Fruit fly (Drosophila melanogaster) whole organism, embryonic: ENCODE measurements around the gene mask.

Experiments
- Ada2b ChIP-seq: fragments of 200-800 bp; sonication (Bioruptor generic); IDR thresholded peaks from 2 replicates; pipeline ENCODE4 v1.3.6; 2022; ENCODE audit warnings: missing biosample characterization, missing genetic modification characterization
- Aef1 ChIP-seq: fragments of 200-800 bp; sonication (Bioruptor generic); IDR thresholded peaks from 3 replicates; pipeline ENCODE4 v1.3.6; 2022; ENCODE audit warnings: missing biosample characterization, missing genetic modification characterization
- Antp ChIP-seq: fragments of 200-800 bp; sonication (Bioruptor generic); optimal IDR thresholded peaks from 3 replicates; lab custom pipeline; 2016; ENCODE audit warnings: missing biosample characterization, missing genetic modification characterization
- CG10321 ChIP-seq: fragments of 200-800 bp; sonication (Bioruptor generic); IDR thresholded peaks from 2 replicates; pipeline ENCODE4 v1.3.6; 2022; ENCODE audit warnings: missing biosample characterization, missing genetic modification characterization
- CG11085 ChIP-seq: fragments of 200-800 bp; sonication (Bioruptor generic); IDR thresholded peaks from 2 replicates; pipeline ENCODE4 v1.3.6; 2022; ENCODE audit warnings: missing biosample characterization, missing genetic modification characterization
- CG12219 ChIP-seq: fragments of 200-800 bp; sonication (Bioruptor generic); optimal IDR thresholded peaks from 3 replicates; lab custom pipeline; 2018; ENCODE audit warnings: missing biosample characterization, mild to moderate bottlenecking, missing genetic modification characterization
- CG12659 ChIP-seq: fragments of 200-800 bp; sonication (Bioruptor generic); optimal IDR thresholded peaks from 3 replicates; lab custom pipeline; 2017; ENCODE audit warnings: mild to moderate bottlenecking, missing biosample characterization, missing genetic modification reagents, missing genetic modification characterization
- CG14050 ChIP-seq: fragments of 200-800 bp; sonication (Bioruptor generic); IDR thresholded peaks from 3 replicates; pipeline ENCODE4 v1.3.6; 2022; ENCODE audit warnings: missing biosample characterization, missing genetic modification characterization
- CG14441 ChIP-seq: fragments of 200-800 bp; sonication (Bioruptor generic); IDR thresholded peaks from 2 replicates; pipeline ENCODE4 v1.3.6; 2022; ENCODE audit warnings: missing biosample characterization, missing genetic modification characterization
- CG14710 ChIP-seq: fragments of 200-800 bp; sonication (Bioruptor generic); optimal IDR thresholded peaks from 3 replicates; lab custom pipeline; 2019; ENCODE audit warnings: missing biosample characterization, mild to moderate bottlenecking, missing genetic modification characterization, moderate library complexity
- CG15514 ChIP-seq: fragments of 200-800 bp; sonication (Bioruptor generic); optimal IDR thresholded peaks from 3 replicates; lab custom pipeline; 2017; ENCODE audit warnings: missing biosample characterization, missing genetic modification characterization, mild to moderate bottlenecking, moderate library complexity, missing genetic modification reagents
- CG3281 ChIP-seq: fragments of 200-800 bp; sonication (Bioruptor generic); optimal IDR thresholded peaks from 3 replicates; lab custom pipeline; 2017; ENCODE audit warnings: missing biosample characterization, mild to moderate bottlenecking, missing genetic modification characterization
- CG33557 ChIP-seq: fragments of 200-800 bp; sonication (Bioruptor generic); optimal IDR thresholded peaks from 2 replicates; lab custom pipeline; 2019; ENCODE audit warnings: missing biosample characterization, mild to moderate bottlenecking, missing genetic modification characterization, moderate library complexity
- CG6175 ChIP-seq: fragments of 200-800 bp; sonication (Bioruptor generic); IDR thresholded peaks from 3 replicates; pipeline ENCODE4 v1.3.6; 2022; ENCODE audit warnings: missing biosample characterization, missing genetic modification characterization
- CG7271 ChIP-seq: fragments of 200-800 bp; sonication (Bioruptor generic); optimal IDR thresholded peaks from 2 replicates; lab custom pipeline; 2018; ENCODE audit warnings: missing biosample characterization, mild to moderate bottlenecking, missing genetic modification characterization, moderate library complexity
- CG7556 ChIP-seq: fragments of 200-800 bp; sonication (Bioruptor generic); optimal IDR thresholded peaks from 2 replicates; lab custom pipeline; 2017; ENCODE audit warnings: missing biosample characterization, mild to moderate bottlenecking, missing genetic modification characterization
- CG9797 ChIP-seq: fragments of 200-800 bp; sonication (Bioruptor generic); optimal IDR thresholded peaks from 3 replicates; lab custom pipeline; 2018; ENCODE audit warnings: missing biosample characterization, mild to moderate bottlenecking, missing genetic modification characterization
- CG9817 ChIP-seq: fragments of 200-800 bp; sonication (Bioruptor generic); optimal IDR thresholded peaks from 2 replicates; lab custom pipeline; 2018; ENCODE audit warnings: missing biosample characterization, mild to moderate bottlenecking, missing genetic modification characterization, moderate library complexity
- CG9932 ChIP-seq: fragments of 200-800 bp; sonication (Bioruptor generic); IDR thresholded peaks from 2 replicates; pipeline ENCODE4 v1.3.6; 2022; ENCODE audit warnings: missing biosample characterization, missing genetic modification characterization
- Dad ChIP-seq: fragments of 200-800 bp; sonication (Bioruptor generic); optimal IDR thresholded peaks from 3 replicates; lab custom pipeline; 2016; ENCODE audit warnings: missing biosample characterization, missing genetic modification characterization
- Dbx ChIP-seq: fragments of 200-800 bp; sonication (Bioruptor generic); IDR thresholded peaks from 3 replicates; pipeline ENCODE4 v1.3.6; 2022; ENCODE audit warnings: missing biosample characterization, missing genetic modification characterization
- Dp ChIP-seq: fragments of 200-800 bp; sonication (Bioruptor generic); optimal IDR thresholded peaks from 2 replicates; lab custom pipeline; 2018; ENCODE audit warnings: missing biosample characterization, mild to moderate bottlenecking, missing genetic modification characterization, moderate library complexity
- Ets65A ChIP-seq: fragments of 200-800 bp; sonication (Bioruptor generic); peaks from one replicate; lab custom pipeline; 2016; ENCODE audit warnings: missing biosample characterization, missing genetic modification characterization
- Fer3 ChIP-seq: fragments of 200-800 bp; sonication (Bioruptor generic); optimal IDR thresholded peaks from 2 replicates; lab custom pipeline; 2018; ENCODE audit warnings: missing biosample characterization, mild to moderate bottlenecking, missing genetic modification characterization, moderate library complexity
- HmgZ ChIP-seq: fragments of 200-800 bp; sonication (Bioruptor generic); optimal IDR thresholded peaks from 2 replicates; lab custom pipeline; 2018; ENCODE audit warnings: missing biosample characterization, mild to moderate bottlenecking, missing genetic modification characterization
- Hmr ChIP-seq: fragments of 200-800 bp; sonication (Bioruptor generic); optimal IDR thresholded peaks from 3 replicates; lab custom pipeline; 2017; ENCODE audit warnings: mild to moderate bottlenecking, missing biosample characterization, missing genetic modification reagents, missing genetic modification characterization
- Hr78 ChIP-seq, 2 experiments: fragments of 200-800 bp in 1 of 2; fragments of >200 bp in 1 of 2; sonication (Bioruptor generic) in 1 of 2; optimal IDR thresholded peaks; 2 replicates each; lab custom pipeline; 2017 to 2019; ENCODE audit warnings: missing biosample characterization in 2 of 2, missing genetic modification characterization in 2 of 2, mild to moderate bottlenecking in 1 of 2, moderate library complexity in 1 of 2
- Lhr ChIP-seq: fragments of 200-800 bp; sonication (Bioruptor generic); optimal IDR thresholded peaks from 3 replicates; lab custom pipeline; 2017; ENCODE audit warnings: mild to moderate bottlenecking, missing biosample characterization, missing genetic modification reagents, missing genetic modification characterization
- Neu2 ChIP-seq: fragments of 200-800 bp; sonication (Bioruptor generic); optimal IDR thresholded peaks from 3 replicates; lab custom pipeline; 2016; ENCODE audit warnings: missing biosample characterization, missing genetic modification characterization, borderline replicate concordance
- Nf-YB ChIP-seq: fragments of 200-800 bp; sonication (Bioruptor generic); optimal IDR thresholded peaks from 3 replicates; lab custom pipeline; 2019; ENCODE audit warnings: missing biosample characterization, mild to moderate bottlenecking, missing genetic modification characterization, moderate library complexity
- Pdp1 ChIP-seq, 2 experiments: fragments of 200-800 bp; sonication (Bioruptor generic); optimal IDR thresholded peaks; 3 replicates each; lab custom pipeline; 2016; ENCODE audit warnings: missing biosample characterization in 2 of 2, missing genetic modification characterization in 2 of 2, mild to moderate bottlenecking in 1 of 2, moderate library complexity in 1 of 2
- Sox102F ChIP-seq: fragments of 200-800 bp; sonication (Bioruptor generic); optimal IDR thresholded peaks from 2 replicates; lab custom pipeline; 2018; ENCODE audit warnings: missing biosample characterization, mild to moderate bottlenecking, missing genetic modification characterization, moderate library complexity
- Sry-β ChIP-seq: fragments of 200-800 bp; sonication (Bioruptor generic); optimal IDR thresholded peaks from 2 replicates; lab custom pipeline; 2018; ENCODE audit warnings: missing biosample characterization, mild to moderate bottlenecking, missing genetic modification characterization, moderate library complexity
- Usf ChIP-seq: fragments of 200-800 bp; sonication (Bioruptor generic); optimal IDR thresholded peaks from 2 replicates; lab custom pipeline; 2017; ENCODE audit warnings: missing genotype, missing biosample characterization, missing genetic modification characterization
- az2 ChIP-seq: fragments of 200-800 bp; sonication (Bioruptor generic); optimal IDR thresholded peaks from 3 replicates; lab custom pipeline; 2016; ENCODE audit warnings: missing biosample characterization, missing genetic modification characterization
- bowl ChIP-seq: fragments of 200-800 bp; sonication (Bioruptor generic); IDR thresholded peaks from 2 replicates; pipeline ENCODE4 v1.3.6; 2022; ENCODE audit warnings: missing biosample characterization, missing genetic modification characterization
- br ChIP-seq: fragments of >200 bp; optimal IDR thresholded peaks from 2 replicates; lab custom pipeline; 2017
- croc ChIP-seq: fragments of 200-800 bp; sonication (Bioruptor generic); conservative IDR thresholded peaks from 3 replicates; pipeline ENCODE4 v1.3.6; 2022; ENCODE audit warnings: missing biosample characterization, missing genetic modification characterization
- dysf ChIP-seq: fragments of 200-800 bp; sonication (Bioruptor generic); IDR thresholded peaks from 3 replicates; pipeline ENCODE4 v1.3.6; 2022; ENCODE audit warnings: missing biosample characterization, missing genetic modification characterization
- ems ChIP-seq: fragments of 200-800 bp; sonication (Bioruptor generic); optimal IDR thresholded peaks from 3 replicates; lab custom pipeline; 2016; ENCODE audit warnings: missing biosample characterization, missing genetic modification characterization
- exex ChIP-seq: fragments of 200-800 bp; sonication (Bioruptor generic); optimal IDR thresholded peaks from 4 replicates; lab custom pipeline; 2018; ENCODE audit warnings: missing biosample characterization, mild to moderate bottlenecking, missing genetic modification characterization, moderate library complexity
- fd102C ChIP-seq: fragments of 200-800 bp; sonication (Bioruptor generic); optimal IDR thresholded peaks from 2 replicates; lab custom pipeline; 2018; ENCODE audit warnings: missing biosample characterization, mild to moderate bottlenecking, missing genetic modification characterization, moderate library complexity
- fd64A ChIP-seq: fragments of 200-800 bp; sonication (Bioruptor generic); optimal IDR thresholded peaks from 3 replicates; lab custom pipeline; 2018; ENCODE audit warnings: missing biosample characterization, mild to moderate bottlenecking, missing genetic modification characterization
- gro ChIP-seq: fragments of 200-800 bp; sonication (Bioruptor generic); optimal IDR thresholded peaks from 2 replicates; lab custom pipeline; 2016; ENCODE audit warnings: missing biosample characterization, missing genetic modification characterization
- hbn ChIP-seq: fragments of 200-800 bp; sonication (Bioruptor generic); IDR thresholded peaks from 2 replicates; pipeline ENCODE4 v1.3.6; 2022; ENCODE audit warnings: missing biosample characterization, missing genetic modification characterization; ENCODE audit not compliant: partially characterized antibody
- her ChIP-seq: fragments of 200-800 bp; sonication (Bioruptor generic); optimal IDR thresholded peaks from 2 replicates; lab custom pipeline; 2016; ENCODE audit warnings: missing biosample characterization, missing genetic modification characterization
- maf-S ChIP-seq: fragments of 200-800 bp; sonication (Bioruptor generic); optimal IDR thresholded peaks from 2 replicates; lab custom pipeline; 2016; ENCODE audit warnings: missing biosample characterization, missing genetic modification characterization
- row ChIP-seq: fragments of 200-800 bp; sonication (Bioruptor generic); IDR thresholded peaks from 3 replicates; pipeline ENCODE4 v1.3.6; 2022; ENCODE audit warnings: missing biosample characterization, missing genetic modification characterization
- sisA ChIP-seq: fragments of 200-800 bp; sonication (Bioruptor generic); IDR thresholded peaks from 2 replicates; pipeline ENCODE4 v1.3.6; 2022; ENCODE audit warnings: missing biosample characterization, missing genetic modification characterization

The mask gene

DNA sequence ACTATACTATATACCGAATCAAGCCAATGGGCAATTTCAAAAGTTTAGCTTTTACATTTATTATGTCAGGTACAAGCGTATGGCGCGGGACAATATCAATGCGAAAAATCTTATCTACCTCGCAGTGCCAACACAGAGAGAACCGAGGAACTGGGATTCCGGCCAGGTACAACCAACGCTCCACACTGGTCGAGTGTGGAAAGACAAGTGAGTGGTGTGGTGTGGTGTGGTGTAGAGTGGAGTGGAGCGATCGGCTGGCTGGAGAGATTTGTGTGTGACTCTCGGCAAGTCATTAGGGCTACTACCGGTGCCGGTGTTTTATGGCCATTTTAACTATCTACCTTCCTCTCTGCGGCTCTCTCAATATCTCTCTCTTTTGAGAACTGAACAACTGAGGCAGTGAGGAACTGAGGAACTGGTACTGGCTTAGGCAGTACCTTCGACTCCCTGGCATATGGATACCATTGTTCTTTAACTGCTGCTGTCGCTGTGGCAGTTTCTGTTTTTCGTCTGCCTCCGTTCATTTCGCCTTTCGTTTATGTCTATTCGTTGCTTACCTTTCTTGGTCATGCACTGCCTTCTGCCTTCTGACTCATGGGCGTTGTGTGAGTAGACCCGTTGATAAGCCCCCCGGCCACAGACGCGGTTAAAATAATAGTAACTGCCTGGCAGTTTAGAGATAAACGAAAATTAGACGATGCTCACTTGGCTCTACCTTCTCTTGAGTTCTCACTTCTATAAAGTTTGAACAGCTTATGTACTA, 29.1 kb downstream of the mask start (continued):
- peak; percentile 84 for TF ChIP-seq fd64A (GFP tag; lab: Kevin White, UChicago)
- peak; percentile 77 for TF ChIP-seq CG11085 (GFP tag; lab: Robert Waterston, UW)
- TF ChIP-seq CG12659: peak; percentile 91
- TF ChIP-seq dysf (GFP tag; lab: Robert Waterston, UW): peak; percentile 87
- peak; percentile 75 for TF ChIP-seq CG14050 (GFP tag; lab: Robert Waterston, UW)
- peak; percentile 71 for TF ChIP-seq Nf-YB (GFP tag; lab: Kevin White, UChicago)
- TF ChIP-seq CG9797: no peak
- peak; percentile 88 for TF ChIP-seq CG9932
- TF ChIP-seq CG15514 (GFP tag; lab: Kevin White, UChicago): peak; percentile 97
- TF ChIP-seq Aef1 (GFP tag; lab: Robert Waterston, UW): peak; percentile 73
- TF ChIP-seq croc (GFP tag; lab: Robert Waterston, UW): peak; percentile 72; the same call in 2 of the 3 replicates
- TF ChIP-seq exex (tag; lab: Kevin White, UChicago): peak; percentile 94
- peak; percentile 68; the same call in 2 of the 3 replicates for TF ChIP-seq CG6175 (GFP tag; lab: Robert Waterston, UW)
- no peak for TF ChIP-seq Dp
- TF ChIP-seq CG10321 (GFP tag; lab: Robert Waterston, UW): peak; percentile 53; the same call in 1 of the 2 replicates
- TF ChIP-seq maf-S (GFP tag; lab: Kevin White, UChicago): peak; percentile 92
- peak; percentile 90 for TF ChIP-seq CG9817 (tag; lab: Kevin White, UChicago)
- TF ChIP-seq CG14441 (GFP tag; lab: Robert Waterston, UW): peak; percentile 83
- peak; percentile 88 for TF ChIP-seq az2 (GFP tag; lab: Kevin White, UChicago)
- peak; percentile 90 for TF ChIP-seq CG3281 (GFP tag; lab: Kevin White, UChicago)
- TF ChIP-seq Neu2 (GFP tag; lab: Kevin White, UChicago): peak; percentile 76
- TF ChIP-seq Sox102F (GFP tag; lab: Kevin White, UChicago): peak; percentile 89
- peak; percentile 86 for TF ChIP-seq Ada2b
- peak; percentile 85 for TF ChIP-seq gro (GFP tag; lab: Kevin White, UChicago)
- TF ChIP-seq Dad (GFP tag; lab: Kevin White, UChicago): peak; percentile 87
- TF ChIP-seq Ets65A: no peak
- TF ChIP-seq ems: peak; percentile 88
- peak; percentile 87 for TF ChIP-seq sisA
- peak; percentile 89 for TF ChIP-seq Fer3
- TF ChIP-seq hbn: no peak
- peak; percentile 37 for TF ChIP-seq Sry-β (GFP tag; lab: Kevin White, UChicago)
- TF ChIP-seq CG12219 (GFP tag; lab: Kevin White, UChicago): peak; percentile 92
- TF ChIP-seq CG7271 (tag; lab: Kevin White, UChicago): peak; percentile 42
- peak; percentile 87 for TF ChIP-seq Dbx
- TF ChIP-seq Hr78 (GFP tag; optimal IDR thresholded peaks at IDR 0.05; lab: Kevin White, UChicago): peak in 1 of 2 experiments; percentile 73
- TF ChIP-seq her: peak; percentile 88
- TF ChIP-seq Usf (GFP tag; lab: Kevin White, UChicago): peak; percentile 92
- peak; percentile 91 for TF ChIP-seq CG7556 (GFP tag; lab: Kevin White, UChicago)
- peak; percentile 91 for TF ChIP-seq HmgZ (tag; lab: Kevin White, UChicago)
- peak; percentile 91 for TF ChIP-seq Antp
- peak; percentile 90 to 93 for TF ChIP-seq Pdp1 (GFP tag; optimal IDR thresholded peaks at IDR 0.05; lab: Kevin White, UChicago)
- peak; percentile 70; the same call in 1 of the 2 replicates for TF ChIP-seq bowl (GFP tag; lab: Robert Waterston, UW)
- TF ChIP-seq CG33557 (GFP tag; lab: Kevin White, UChicago): peak; percentile 61
- peak; percentile 92 for TF ChIP-seq Hmr (GFP tag; lab: Kevin White, UChicago)
- no peak for TF ChIP-seq Lhr
- peak; percentile 86 for TF ChIP-seq fd102C (GFP tag; lab: Kevin White, UChicago)
- TF ChIP-seq CG14710 (tag; lab: Kevin White, UChicago): peak; percentile 83
- peak; percentile 89 for TF ChIP-seq row
- no peak for TF ChIP-seq br (lab: Kevin White, UChicago)
